Worm (Caenorhabditis elegans) whole organism, L4 larva: ENCODE results near the gene npr-17.

ENCODE experiments used
- R02D3.7 ChIP-seq: fragments of 150-350 bp; sonication (generic microtip); optimal IDR thresholded peaks from 3 replicates; lab custom pipeline; 2014; ENCODE audit warnings: missing biosample characterization, missing genetic modification characterization
- aly-2 ChIP-seq: sonication (generic microtip); optimal IDR thresholded peaks from 2 replicates; lab custom pipeline; 2018; ENCODE audit warnings: missing biosample characterization, missing genetic modification characterization
- ama-1 ChIP-seq: fragments of 150-350 bp; optimal IDR thresholded peaks from 2 replicates; lab custom pipeline; 2014; ENCODE audit warnings: inconsistent platforms, mixed read lengths
- ces-1 ChIP-seq: fragments of 150-350 bp; sonication (generic microtip); optimal IDR thresholded peaks from 4 replicates; lab custom pipeline; 2014; ENCODE audit warnings: missing biosample characterization, missing genetic modification reagents, missing genetic modification characterization
- cey-2 ChIP-seq: sonication (generic microtip); optimal IDR thresholded peaks from 3 replicates; lab custom pipeline; 2017; ENCODE audit warnings: missing genetic modification characterization, mild to moderate bottlenecking, missing compliant biosample characterization, antibody characterized with exemption, borderline replicate concordance; ENCODE audit not compliant: insufficient read depth
- hlh-30 ChIP-seq: sonication (generic microtip); optimal IDR thresholded peaks from 2 replicates; lab custom pipeline; 2017; ENCODE audit warnings: antibody characterized with exemption, mild to moderate bottlenecking, missing genetic modification characterization, missing compliant biosample characterization; ENCODE audit not compliant: insufficient read depth
- mep-1 ChIP-seq: fragments of 150-350 bp; sonication (generic microtip); optimal IDR thresholded peaks from 3 replicates; lab custom pipeline; 2014; ENCODE audit warnings: missing biosample characterization, missing genetic modification characterization
- mes-2 ChIP-seq: sonication (generic microtip); optimal IDR thresholded peaks from 2 replicates; lab custom pipeline; 2016; ENCODE audit warnings: missing genotype, mild to moderate bottlenecking, missing genetic modification characterization, missing compliant biosample characterization; ENCODE audit not compliant: poor library complexity, severe bottlenecking
- nhr-237 ChIP-seq: sonication (generic microtip); optimal IDR thresholded peaks from 2 replicates; lab custom pipeline; 2017; ENCODE audit warnings: missing biosample characterization, missing genetic modification characterization
- nhr-76 ChIP-seq: fragments of 150-350 bp; optimal IDR thresholded peaks from 2 replicates; lab custom pipeline; 2014; ENCODE audit warnings: missing biosample characterization, missing genetic modification characterization
- nhr-77 ChIP-seq: fragments of 150-350 bp; optimal IDR thresholded peaks from 2 replicates; lab custom pipeline; 2014; ENCODE audit warnings: missing biosample characterization, missing genetic modification characterization
- skn-1 ChIP-seq: fragments of 150-350 bp; optimal IDR thresholded peaks from 2 replicates; lab custom pipeline; 2014; ENCODE audit warnings: missing biosample characterization, missing genetic modification characterization
- snpc-4 ChIP-seq: fragments of 150-350 bp; optimal IDR thresholded peaks from 2 replicates; lab custom pipeline; 2014; ENCODE audit warnings: missing biosample characterization, missing genetic modification characterization
- zip-2 ChIP-seq: fragments of 150-350 bp; optimal IDR thresholded peaks from 2 replicates; lab custom pipeline; 2014; ENCODE audit warnings: missing biosample characterization, missing genetic modification characterization

DNA sequence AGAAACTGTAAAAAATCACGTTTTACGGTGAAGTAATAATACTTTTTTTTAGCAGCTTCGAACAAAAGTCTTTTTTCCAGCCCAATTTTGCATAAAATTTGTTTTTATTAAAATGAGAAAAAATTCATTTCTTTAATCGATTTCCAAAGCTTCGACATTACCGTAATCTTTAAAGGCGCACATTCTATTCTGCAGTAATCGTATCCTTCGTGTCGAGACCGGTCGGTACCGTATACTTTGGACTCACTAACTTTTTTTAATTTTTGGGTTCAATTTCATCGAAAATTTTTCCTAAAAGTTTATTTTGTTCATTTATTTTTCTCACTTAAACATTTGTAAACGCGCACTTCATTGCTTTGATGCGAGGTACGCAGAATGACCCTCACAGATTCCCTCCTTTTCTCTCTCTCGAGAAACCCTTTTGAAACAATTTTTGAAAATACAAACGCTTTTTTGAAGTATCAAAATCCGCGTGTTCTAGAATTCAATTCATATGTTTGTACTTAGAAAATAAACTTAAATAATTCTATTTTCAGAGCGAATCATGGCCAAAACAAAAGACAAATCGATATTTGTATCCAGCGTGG lies 9.6 kb downstream of the npr-17 start, which contains the start of gene hrpk-2:
- TF ChIP-seq ama-1: no peak
- no peak for TF ChIP-seq mes-2 (tag; lab: Kevin White, UChicago)
- no peak for TF ChIP-seq mep-1 (tag; lab: Kevin White, UChicago)
- TF ChIP-seq cey-2: no peak
- TF ChIP-seq nhr-77 (tag; lab: Kevin White, UChicago): no peak
- no peak for TF ChIP-seq aly-2 (tag; lab: Kevin White, UChicago)
- no peak for TF ChIP-seq hlh-30 (tag; lab: Kevin White, UChicago)
- no peak for TF ChIP-seq zip-2 (tag; lab: Kevin White, UChicago)
- TF ChIP-seq ces-1 (GFP tag; lab: Kevin White, UChicago): no peak
- no peak for TF ChIP-seq snpc-4 (tag; lab: Kevin White, UChicago)
- no peak for TF ChIP-seq nhr-76 (tag; lab: Kevin White, UChicago)
- TF ChIP-seq nhr-237 (tag; lab: Kevin White, UChicago): no peak
- no peak for TF ChIP-seq R02D3.7 (tag; lab: Kevin White, UChicago)
- TF ChIP-seq skn-1 (tag; lab: Kevin White, UChicago): no peak
